Worm (Caenorhabditis elegans): ENCODE results near the gene chd-3.

DNA sequence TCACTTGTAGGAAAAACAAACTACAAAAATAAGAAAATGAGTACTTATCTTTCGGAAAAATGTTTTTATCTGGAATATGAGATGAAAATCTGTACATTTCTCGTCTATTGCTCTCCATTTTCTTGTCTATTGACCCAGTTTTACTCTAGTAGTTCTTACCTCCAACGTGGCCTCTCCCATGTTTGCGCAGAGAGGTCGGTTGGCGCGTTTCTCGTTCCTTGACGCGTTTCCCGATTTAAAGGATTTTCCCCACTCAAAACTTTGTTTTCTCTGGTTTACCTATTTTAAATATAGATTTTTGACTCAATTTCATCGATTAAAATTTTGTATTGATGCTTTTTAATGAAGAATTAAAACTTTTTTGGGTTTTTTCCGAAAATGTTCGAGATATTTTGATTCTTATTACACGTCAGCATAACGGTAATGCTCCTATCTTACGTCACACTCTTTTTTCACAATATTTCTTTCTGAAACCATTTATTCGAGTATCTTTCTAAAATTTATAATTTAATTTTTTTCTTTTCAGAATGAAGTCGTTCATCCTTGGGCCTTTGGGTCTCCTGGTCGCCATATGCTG is 8.4 kb upstream of the chd-3 start, which contains the start of gene T14G8.3:
- TF ChIP-seq snpc-4 (tag; optimal IDR thresholded peaks at IDR 0.05) (no peak), ama-1 (optimal IDR thresholded peaks at IDR 0.05) (no peak), mdl-1 (tag; optimal IDR thresholded peaks at IDR 0.05) (no peak), egl-27 (tag; optimal IDR thresholded peaks at IDR 0.05) (no peak), unc-39 (tag; optimal IDR thresholded peaks at IDR 0.05) (no peak), lsy-2 (tag; optimal IDR thresholded peaks at IDR 0.05) (peak; percentile 23 to 69)
